Worm (Caenorhabditis elegans): ENCODE data around the gene sec-61.G.
A peak's percentile ranks its signal among the peaks of the same experiment; 100 is the strongest.

sec-61.G gene

ce11 chrV:10858340-10858739, 38.6 kb downstream of the sec-61.G start (continued):
- TF ChIP-seq hlh-6 (tag; optimal IDR thresholded peaks at IDR 0.05) (no peak), sdc-2 (tag; optimal IDR thresholded peaks at IDR 0.05) (no peak), K09A11.1 (tag; optimal IDR thresholded peaks at IDR 0.05; ENCODE audit: insufficient read depth) (no peak), hlh-13 (GFP tag; optimal IDR thresholded peaks at IDR 0.05) (no peak), lin-11 (tag; optimal IDR thresholded peaks at IDR 0.05) (no peak), unc-55 (GFP tag; optimal IDR thresholded peaks at IDR 0.05) (peak; percentile 67), sox-2 (GFP tag; IDR thresholded peaks at IDR 0.05) (no peak), unc-86 (tag; optimal IDR thresholded peaks at IDR 0.05) (peak; percentile 11), elt-4 (tag; optimal IDR thresholded peaks at IDR 0.05) (no peak), ceh-24 (tag; optimal IDR thresholded peaks at IDR 0.05) (no peak), gmeb-2 (tag; optimal IDR thresholded peaks at IDR 0.05) (no peak), rnt-1 (tag; optimal IDR thresholded peaks at IDR 0.05) (peak; percentile 51), pros-1 (tag; optimal IDR thresholded peaks at IDR 0.05) (peak; percentile 41), pha-4 (tag; optimal IDR thresholded peaks at IDR 0.05) (no peak)

- TF ChIP-seq lim-6 (tag; optimal IDR thresholded peaks at IDR 0.05) (no peak), unc-42 (tag; optimal IDR thresholded peaks at IDR 0.05) (peak; percentile 29), ceh-18 (tag; optimal IDR thresholded peaks at IDR 0.05) (peak; percentile 45), hlh-30 (tag; optimal IDR thresholded peaks at IDR 0.05; ENCODE audit: insufficient read depth) (peak; percentile 27), fkh-10 (GFP tag; optimal IDR thresholded peaks at IDR 0.05) (no peak), tbx-7 (tag; optimal IDR thresholded peaks at IDR 0.05) (no peak), ceh-31 (tag; optimal IDR thresholded peaks at IDR 0.05) (no peak), npax-4 (tag; optimal IDR thresholded peaks at IDR 0.05) (no peak), zip-5 (tag; optimal IDR thresholded peaks at IDR 0.05) (no peak), F13H6.1 (tag; optimal IDR thresholded peaks at IDR 0.05) (no peak), sox-2 (GFP tag; IDR thresholded peaks at IDR 0.05) (no peak), K02D7.2 (tag; optimal IDR thresholded peaks at IDR 0.05) (peak; percentile 21), sox-4 (tag; optimal IDR thresholded peaks at IDR 0.05) (no peak), syd-9 (tag; optimal IDR thresholded peaks at IDR 0.05) (no peak)
These were observed 39.9 kb downstream of the sec-61.G start for ce11 chrV:10856901-10857637.

- TF ChIP-seq lim-6 (tag; optimal IDR thresholded peaks at IDR 0.05) (no peak), hlh-13 (GFP tag; optimal IDR thresholded peaks at IDR 0.05) (no peak), unc-86 (tag; optimal IDR thresholded peaks at IDR 0.05) (no peak), sdc-2 (tag; optimal IDR thresholded peaks at IDR 0.05) (no peak), pha-4 (tag; optimal IDR thresholded peaks at IDR 0.05) (no peak), nfya-1 (tag; optimal IDR thresholded peaks at IDR 0.05) (no peak), pqm-1 (tag; optimal IDR thresholded peaks at IDR 0.05) (peak; percentile 35), F13H6.1 (tag; optimal IDR thresholded peaks at IDR 0.05) (no peak), elt-2 (tag; optimal IDR thresholded peaks at IDR 0.05) (no peak)
These were observed 41.6 kb downstream of the sec-61.G start for ce11 chrV:10855363-10855762.

- no peak for TF ChIP-seq ceh-18 (tag; optimal IDR thresholded peaks at IDR 0.05)
- no peak for TF ChIP-seq K02D7.2 (tag; optimal IDR thresholded peaks at IDR 0.05)
- no peak for TF ChIP-seq elt-4 (tag; optimal IDR thresholded peaks at IDR 0.05)
- TF ChIP-seq tbx-7 (tag; optimal IDR thresholded peaks at IDR 0.05), result no peak
- TF ChIP-seq hlh-6 (tag; optimal IDR thresholded peaks at IDR 0.05), result no peak
- no peak for TF ChIP-seq nhr-232 (tag; optimal IDR thresholded peaks at IDR 0.05)
- TF ChIP-seq elt-2 (tag; optimal IDR thresholded peaks at IDR 0.05), result no peak
- TF ChIP-seq ceh-24 (tag; optimal IDR thresholded peaks at IDR 0.05), result no peak
- no peak for TF ChIP-seq zip-5 (tag; optimal IDR thresholded peaks at IDR 0.05)
These were observed 42.7 kb downstream of the sec-61.G start for ce11 chrV:10854197-10854596.

ce11 chrV:10846893-10847292, 50.0 kb downstream of the sec-61.G start, which contains the start of gene C29A12.6:
C29A12.6 (plus strand) TSS chrV:10847193.
- TF ChIP-seq ttx-3 (tag; optimal IDR thresholded peaks at IDR 0.05) (no peak), C08G9.2 (tag; optimal IDR thresholded peaks at IDR 0.05) (no peak), sox-2 (GFP tag; IDR thresholded peaks at IDR 0.05) (no peak), hlh-6 (tag; optimal IDR thresholded peaks at IDR 0.05) (no peak), che-1 (tag; optimal IDR thresholded peaks at IDR 0.05) (no peak), ceh-19 (GFP tag; optimal IDR thresholded peaks at IDR 0.05) (no peak), K09A11.1 (tag; optimal IDR thresholded peaks at IDR 0.05; ENCODE audit: insufficient read depth) (no peak), fax-1 (tag; optimal IDR thresholded peaks at IDR 0.05) (no peak), ceh-48 (tag; optimal IDR thresholded peaks at IDR 0.05) (no peak), hlh-13 (GFP tag; optimal IDR thresholded peaks at IDR 0.05) (no peak), ets-4 (tag; optimal IDR thresholded peaks at IDR 0.05) (no peak), lim-6 (tag; optimal IDR thresholded peaks at IDR 0.05) (no peak), hlh-8 (tag; optimal IDR thresholded peaks at IDR 0.05) (no peak), C38D4.7 (GFP tag; optimal IDR thresholded peaks at IDR 0.05) (no peak), pax-1 (tag; optimal IDR thresholded peaks at IDR 0.05) (no peak), tbx-2 (tag; optimal IDR thresholded peaks at IDR 0.05) (no peak), unc-55 (GFP tag; optimal IDR thresholded peaks at IDR 0.05) (no peak), Y22D7AL.16 (tag; optimal IDR thresholded peaks at IDR 0.05) (no peak)
